Worm (Caenorhabditis elegans): ENCODE results near the gene cwp-4.

DNA sequence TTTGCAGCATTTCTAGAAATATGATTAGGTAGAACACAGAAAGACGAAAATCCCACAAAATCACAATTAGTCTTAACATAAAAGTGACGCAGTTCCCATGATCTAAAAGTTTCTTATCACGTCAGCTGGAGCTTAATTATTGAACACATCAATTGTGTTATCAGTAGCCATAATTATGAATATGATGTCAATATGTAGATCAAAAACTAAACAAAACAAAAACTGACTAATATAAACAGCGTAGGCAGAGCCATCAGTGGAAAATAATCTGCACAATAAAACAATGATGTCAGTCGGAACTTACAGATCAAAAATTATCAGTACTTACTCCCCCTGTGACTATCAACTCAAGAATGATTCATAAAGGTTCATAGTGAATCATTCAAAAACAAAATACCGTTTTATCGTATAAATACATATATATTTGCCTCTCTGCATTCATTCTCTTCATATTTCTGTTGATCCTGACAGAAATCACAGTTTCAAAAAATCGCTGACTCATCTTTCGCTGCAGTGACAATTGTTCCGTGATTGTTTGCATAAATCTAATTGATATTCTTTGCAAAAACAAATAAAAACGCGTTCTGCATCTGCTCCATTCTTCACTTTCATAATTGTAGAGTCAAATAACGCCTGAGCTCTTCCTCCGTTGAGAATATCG, 41.1 kb upstream of the cwp-4 start, which contains the start of gene srr-6:
- TF ChIP-seq ref-1 (GFP tag; conservative IDR thresholded peaks at IDR 0.05) (no peak), flt-1 (GFP tag; IDR thresholded peaks at IDR 0.05) (no peak), cog-1 (tag; optimal IDR thresholded peaks at IDR 0.05) (no peak), ztf-29 (GFP tag; IDR thresholded peaks at IDR 0.05) (no peak)

All from whole organism, midembryonic.